Fruit fly (Drosophila melanogaster): ENCODE data around the gene RecQ5.

dm6 chr3L:14610458-14610857 lies 21.4 kb downstream of the RecQ5 start:
- TF ChIP-seq lola (GFP tag; optimal IDR thresholded peaks at IDR 0.05) (no peak), dl (GFP tag; optimal IDR thresholded peaks at IDR 0.05; ENCODE audit: insufficient read depth in 1 of 2, partially characterized antibody in 2 of 2) (no peak), h (GFP tag; optimal IDR thresholded peaks at IDR 0.05) (peak; percentile 37), br (GFP tag; optimal IDR thresholded peaks at IDR 0.05) (no peak), Hr83 (GFP tag; optimal IDR thresholded peaks at IDR 0.05; ENCODE audit: poor library complexity, severe bottlenecking) (no peak), Hnf4 (GFP tag; optimal IDR thresholded peaks at IDR 0.05) (no peak)

All from whole organism, wandering third instar larva.